Worm (Caenorhabditis elegans): ENCODE results near the gene F44E5.4.

DNA sequence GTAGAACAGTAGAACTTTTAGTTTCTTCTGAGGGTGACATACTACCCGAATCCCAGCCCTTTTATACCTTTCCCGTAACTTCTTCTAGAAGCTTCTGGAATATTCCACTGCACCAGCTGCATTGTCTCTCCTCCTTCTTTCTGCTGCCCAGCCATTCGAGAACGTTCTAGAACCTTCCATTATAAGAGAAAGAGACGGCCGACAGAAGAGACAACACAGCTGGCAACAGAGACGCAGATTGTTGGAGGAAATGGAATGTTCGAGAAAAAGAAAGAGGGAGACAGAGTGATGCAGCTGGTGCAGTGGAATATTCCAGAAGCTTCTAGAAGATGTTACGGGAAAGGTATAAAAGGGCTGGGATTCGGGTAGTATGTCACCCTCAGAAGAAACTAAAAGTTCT lies at the start of gene F44E5.4, which contains the start of gene F44E5.5:
- TF ChIP-seq tra-4 (tag; optimal IDR thresholded peaks at IDR 0.05) (peak; percentile 47), flt-1 (GFP tag; IDR thresholded peaks at IDR 0.05) (peak; percentile 82; the same call in 1 of the 2 replicates), sea-1 (GFP tag; conservative IDR thresholded peaks at IDR 0.05) (peak; percentile 87), F13C5.2 (tag; optimal IDR thresholded peaks at IDR 0.05) (peak; percentile 68)
